Worm (Caenorhabditis elegans): Measurements from ENCODE around the gene prk-2.
A peak's percentile ranks its signal among the peaks of the same experiment; 100 is the strongest.
"Not testable (repeated sequence)": the region's sequence is repeated elsewhere in the genome, so short reads cannot be mapped to it uniquely, and the experiment has no call there.

The prk-2 gene

ce11 chrIII:3339317-3340016 is 30.5 kb downstream of the prk-2 start:
- TF ChIP-seq aha-1 (tag) (peak; percentile 68), nhr-48 (tag; optimal IDR thresholded peaks at IDR 0.05) (peak; percentile 15), mxl-3 (GFP tag; optimal IDR thresholded peaks at IDR 0.05) (peak; percentile 55), nhr-28 (tag; optimal IDR thresholded peaks at IDR 0.05) (peak; percentile 65), hlh-11 (tag; optimal IDR thresholded peaks at IDR 0.05) (peak; percentile 51), mdl-1 (tag; optimal IDR thresholded peaks at IDR 0.05) (peak in 1 of 2 experiments; percentile 25), ceh-62 (tag; optimal IDR thresholded peaks at IDR 0.05) (no peak), madf-5 (GFP tag; IDR thresholded peaks at IDR 0.05) (0 out of 4 replicates have a peak, but pooled peaks of 1 of the 2 experiments have one; percentile 54), nhr-6 (tag; optimal IDR thresholded peaks at IDR 0.05) (peak; percentile 2), mxl-2 (GFP tag; conservative IDR thresholded peaks at IDR 0.05) (no peak), F37D6.2 (tag; optimal IDR thresholded peaks at IDR 0.05) (no peak), nhr-237 (tag; optimal IDR thresholded peaks at IDR 0.05) (no peak), dve-1 (tag; optimal IDR thresholded peaks at IDR 0.05; ENCODE audit: insufficient read depth) (peak; percentile 17), dmd-6 (GFP tag; IDR thresholded peaks at IDR 0.05) (peak; percentile 30; the same call in 1 of the 2 replicates), lin-39 (tag; optimal IDR thresholded peaks at IDR 0.05) (no peak), cey-2 (tag; optimal IDR thresholded peaks at IDR 0.05; ENCODE audit: borderline replicate concordance, insufficient read depth) (no peak), pqm-1 (tag; optimal IDR thresholded peaks at IDR 0.05) (peak; percentile 18), mes-2 (tag; optimal IDR thresholded peaks at IDR 0.05; ENCODE audit: poor library complexity, severe bottlenecking) (peak; percentile 28), daf-16 (GFP tag; optimal IDR thresholded peaks at IDR 0.05) (no peak), daf-16 (tag; optimal IDR thresholded peaks at IDR 0.05) (peak; percentile 20)

- TF ChIP-seq snpc-1.2 (GFP tag; IDR thresholded peaks at IDR 0.05) (0 out of 2 replicates have a peak, but pooled peaks have one; percentile 16), pha-4 (GFP tag; IDR thresholded peaks at IDR 0.05) (peak; percentile 84; the same call in 1 of the 2 replicates), set-16 (GFP tag; IDR thresholded peaks at IDR 0.05) (peak; percentile 83), lin-1 (GFP tag; IDR thresholded peaks at IDR 0.05) (0 out of 2 replicates have a peak, but pooled peaks have one; percentile 42), Y75B8A.6 (GFP tag; IDR thresholded peaks at IDR 0.05) (0 out of 2 replicates have a peak, but pooled peaks have one; percentile 69), F44E2.7 (GFP tag; IDR thresholded peaks at IDR 0.05) (peak; percentile 61; the same call in 1 of the 2 replicates), php-3 (GFP tag; IDR thresholded peaks at IDR 0.05) (peak; percentile 44; the same call in 1 of the 2 replicates), Y105C5A.15 (GFP tag; IDR thresholded peaks at IDR 0.05) (peak; percentile 78; the same call in 1 of the 2 replicates), madf-9 (GFP tag; conservative IDR thresholded peaks at IDR 0.05) (0 out of 2 replicates have a peak, but pooled peaks have one; percentile 52), madf-5 (GFP tag; IDR thresholded peaks at IDR 0.05) (peak in 1 of 2 experiments; percentile 91; a peak in 2 of 4 replicates), ceh-44 (GFP tag; IDR thresholded peaks at IDR 0.05) (0 out of 2 replicates have a peak, but pooled peaks have one; percentile 44)
- not testable (repeated sequence) for TF ChIP-seq pha-4 (tag; optimal IDR thresholded peaks at IDR 0.05)
Measured at ce11 chrIII:3334941-3335559, 35.0 kb downstream of the prk-2 start.

- TF ChIP-seq set-16 (GFP tag; IDR thresholded peaks at IDR 0.05), result peak; percentile 28; the same call in 1 of the 2 replicates
Measured at ce11 chrIII:3334264-3334663, 35.7 kb downstream of the prk-2 start.

ce11 chrIII:3332736-3333135 is 37.3 kb downstream of the prk-2 start, which contains the start of gene Y53G8AR.1:
Gene Y53G8AR.1 (plus strand): TSS chrIII:3333036.
- TF ChIP-seq daf-16 (GFP tag; optimal IDR thresholded peaks at IDR 0.05); daf-16 (tag; optimal IDR thresholded peaks at IDR 0.05); cey-2 (tag; optimal IDR thresholded peaks at IDR 0.05; ENCODE audit: borderline replicate concordance, insufficient read depth); nhr-6 (tag; optimal IDR thresholded peaks at IDR 0.05): not testable (repeated sequence)
